Worm (Caenorhabditis elegans): Measurements from ENCODE around the gene grd-5.

DNA sequence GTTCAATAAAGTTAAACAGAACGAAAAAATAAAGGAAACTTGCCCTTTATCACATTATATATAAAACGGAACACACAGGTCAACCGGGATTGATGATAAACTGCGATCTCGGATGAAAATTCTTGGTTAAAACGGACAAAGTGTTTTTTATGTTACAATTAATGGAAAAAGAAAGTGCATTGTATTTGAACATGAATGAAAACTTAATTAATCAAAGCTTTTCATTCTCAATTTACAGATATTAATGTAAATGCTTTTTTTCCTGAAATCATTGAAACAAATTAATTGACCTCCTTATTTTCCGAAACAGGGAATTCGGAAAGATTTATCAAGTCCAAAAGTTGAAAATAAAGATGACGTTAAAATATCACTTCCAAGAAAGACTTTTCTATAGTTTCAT lies 17.4 kb upstream of the grd-5 start, which contains the start of gene F41E6.8:
- TF ChIP-seq nhr-237 (tag; optimal IDR thresholded peaks at IDR 0.05) (no peak), nhr-28 (tag; optimal IDR thresholded peaks at IDR 0.05) (no peak), egl-27 (tag; optimal IDR thresholded peaks at IDR 0.05) (no peak), ama-1 (optimal IDR thresholded peaks at IDR 0.05) (no peak), lin-35 (GFP tag; optimal IDR thresholded peaks at IDR 0.05) (no peak), ztf-11 (tag; optimal IDR thresholded peaks at IDR 0.05) (no peak), ceh-82 (tag; optimal IDR thresholded peaks at IDR 0.05) (no peak)
